Fruit fly (Drosophila melanogaster) whole organism, embryonic: ENCODE data around the gene scrib.

Source experiments
- Adf1 ChIP-seq: fragments of 200-800 bp; sonication (Bioruptor generic); IDR thresholded peaks from 2 replicates; pipeline ENCODE4 v1.3.6; 2022; ENCODE audit warnings: missing biosample characterization, missing genetic modification characterization
- CG11093 ChIP-seq: fragments of 200-800 bp; sonication (Bioruptor generic); IDR thresholded peaks from 3 replicates; pipeline ENCODE4 v1.3.6; 2022; ENCODE audit warnings: missing biosample characterization, missing genetic modification characterization
- CG11723 ChIP-seq: fragments of 200-800 bp; sonication (Bioruptor generic); optimal IDR thresholded peaks from 2 replicates; lab custom pipeline; 2017; ENCODE audit warnings: missing biosample characterization, mild to moderate bottlenecking, missing genetic modification characterization
- CG12942 ChIP-seq: fragments of 200-800 bp; sonication (Bioruptor generic); optimal IDR thresholded peaks from 3 replicates; lab custom pipeline; 2016; ENCODE audit warnings: missing biosample characterization, missing genetic modification characterization
- CG1529 ChIP-seq: fragments of 200-800 bp; sonication (Bioruptor generic); optimal IDR thresholded peaks from 3 replicates; lab custom pipeline; 2018; ENCODE audit warnings: missing biosample characterization, missing genetic modification characterization
- CG1602 ChIP-seq: fragments of 200-800 bp; sonication (Bioruptor generic); optimal IDR thresholded peaks from 3 replicates; lab custom pipeline; 2016; ENCODE audit warnings: missing biosample characterization, missing genetic modification characterization
- CG1647 ChIP-seq: fragments of 200-800 bp; sonication (Bioruptor generic); optimal IDR thresholded peaks from 3 replicates; lab custom pipeline; 2016; ENCODE audit warnings: missing biosample characterization, missing genetic modification characterization
- CG17186 ChIP-seq: fragments of 200-800 bp; sonication (Bioruptor generic); optimal IDR thresholded peaks from 3 replicates; lab custom pipeline; 2017; ENCODE audit warnings: missing biosample characterization, missing genetic modification reagents, missing genetic modification characterization
- CG17328 ChIP-seq: fragments of 200-800 bp; sonication (Bioruptor generic); IDR thresholded peaks from 2 replicates; pipeline ENCODE4 v1.3.6; 2022; ENCODE audit warnings: missing biosample characterization, missing genetic modification characterization
- CG18011 ChIP-seq: fragments of 200-800 bp; sonication (Bioruptor generic); optimal IDR thresholded peaks from 2 replicates; lab custom pipeline; 2017; ENCODE audit warnings: missing biosample characterization, missing genetic modification characterization, mild to moderate bottlenecking, moderate library complexity, missing genotype
- CG30403 ChIP-seq: fragments of 200-800 bp; sonication (Bioruptor generic); optimal IDR thresholded peaks from 3 replicates; lab custom pipeline; 2016; ENCODE audit warnings: missing biosample characterization, missing genetic modification characterization
- CG31365 ChIP-seq: fragments of 200-800 bp; sonication (Bioruptor generic); optimal IDR thresholded peaks from 2 replicates; lab custom pipeline; 2018; ENCODE audit warnings: missing biosample characterization, mild to moderate bottlenecking, missing genetic modification characterization
- CG31388 ChIP-seq: fragments of 200-800 bp; sonication (Bioruptor generic); optimal IDR thresholded peaks from 2 replicates; lab custom pipeline; 2016; ENCODE audit warnings: missing biosample characterization, missing genetic modification characterization
- CG4282 ChIP-seq: fragments of 200-800 bp; sonication (Bioruptor generic); optimal IDR thresholded peaks from 2 replicates; lab custom pipeline; 2016; ENCODE audit warnings: missing biosample characterization, missing genetic modification characterization
- CG4328 ChIP-seq: fragments of 200-800 bp; sonication (Bioruptor generic); optimal IDR thresholded peaks from 3 replicates; lab custom pipeline; 2017; ENCODE audit warnings: missing biosample characterization, missing genetic modification reagents, missing genetic modification characterization
- CG4424 ChIP-seq: fragments of 200-800 bp; sonication (Bioruptor generic); optimal IDR thresholded peaks from 3 replicates; lab custom pipeline; 2016; ENCODE audit warnings: missing biosample characterization, missing genetic modification characterization
- CG4707 ChIP-seq: fragments of 200-800 bp; sonication (Bioruptor generic); optimal IDR thresholded peaks from 2 replicates; lab custom pipeline; 2018; ENCODE audit warnings: missing biosample characterization, mild to moderate bottlenecking, missing genetic modification characterization, moderate library complexity
- CG9437 ChIP-seq: fragments of 200-800 bp; sonication (Bioruptor generic); optimal IDR thresholded peaks from 2 replicates; lab custom pipeline; 2018; ENCODE audit warnings: missing biosample characterization, mild to moderate bottlenecking, missing genetic modification characterization
- CG9817 ChIP-seq: fragments of 200-800 bp; sonication (Bioruptor generic); optimal IDR thresholded peaks from 2 replicates; lab custom pipeline; 2018; ENCODE audit warnings: missing biosample characterization, mild to moderate bottlenecking, missing genetic modification characterization, moderate library complexity
- CG9932 ChIP-seq: fragments of 200-800 bp; sonication (Bioruptor generic); IDR thresholded peaks from 2 replicates; pipeline ENCODE4 v1.3.6; 2022; ENCODE audit warnings: missing biosample characterization, missing genetic modification characterization
- CrebB ChIP-seq: fragments of 200-800 bp; sonication (Bioruptor generic); optimal IDR thresholded peaks from 3 replicates; lab custom pipeline; 2018; ENCODE audit warnings: missing biosample characterization, mild to moderate bottlenecking, missing genetic modification characterization
- Dbx ChIP-seq: fragments of 200-800 bp; sonication (Bioruptor generic); IDR thresholded peaks from 3 replicates; pipeline ENCODE4 v1.3.6; 2022; ENCODE audit warnings: missing biosample characterization, missing genetic modification characterization
- E2f2 ChIP-seq: fragments of 200-800 bp; sonication (Bioruptor generic); IDR thresholded peaks from 2 replicates; pipeline ENCODE4 v1.3.6; 2022; ENCODE audit warnings: missing biosample characterization, missing genetic modification characterization
- Ets65A ChIP-seq: fragments of 200-800 bp; sonication (Bioruptor generic); peaks from one replicate; lab custom pipeline; 2016; ENCODE audit warnings: missing biosample characterization, missing genetic modification characterization
- Gug ChIP-seq: fragments of 200-800 bp; sonication (Bioruptor generic); IDR thresholded peaks from 4 replicates; pipeline ENCODE4 v1.3.6; 2022; ENCODE audit warnings: missing biosample characterization, missing genetic modification characterization
- HmgD ChIP-seq: fragments of 200-800 bp; sonication (Bioruptor generic); optimal IDR thresholded peaks from 3 replicates; lab custom pipeline; 2016; ENCODE audit warnings: missing biosample characterization, missing genetic modification characterization
- Hmr ChIP-seq: fragments of 200-800 bp; sonication (Bioruptor generic); optimal IDR thresholded peaks from 3 replicates; lab custom pipeline; 2017; ENCODE audit warnings: mild to moderate bottlenecking, missing biosample characterization, missing genetic modification reagents, missing genetic modification characterization
- Lhr ChIP-seq: fragments of 200-800 bp; sonication (Bioruptor generic); optimal IDR thresholded peaks from 3 replicates; lab custom pipeline; 2017; ENCODE audit warnings: mild to moderate bottlenecking, missing biosample characterization, missing genetic modification reagents, missing genetic modification characterization
- Mad ChIP-seq: fragments of 200-800 bp; sonication (Bioruptor generic); optimal IDR thresholded peaks from 2 replicates; lab custom pipeline; 2016; ENCODE audit warnings: missing biosample characterization, missing genetic modification characterization
- Mes4 ChIP-seq: fragments of 200-800 bp; sonication (Bioruptor generic); optimal IDR thresholded peaks from 2 replicates; lab custom pipeline; 2016; ENCODE audit warnings: missing biosample characterization, missing genetic modification characterization
- Myb ChIP-seq: fragments of 200-800 bp; sonication (Bioruptor generic); optimal IDR thresholded peaks from 2 replicates; lab custom pipeline; 2016; ENCODE audit warnings: missing biosample characterization, missing genetic modification characterization
- NC2β ChIP-seq: fragments of 200-800 bp; sonication (Bioruptor generic); optimal IDR thresholded peaks from 2 replicates; lab custom pipeline; 2016; ENCODE audit warnings: missing biosample characterization, missing genetic modification characterization
- Opbp ChIP-seq: fragments of 200-800 bp; sonication (Bioruptor generic); IDR thresholded peaks from 3 replicates; pipeline ENCODE4 v1.3.6; 2022; ENCODE audit warnings: missing biosample characterization, missing genetic modification characterization; ENCODE audit not compliant: partially characterized antibody
- Poxn ChIP-seq: fragments of 200-800 bp; sonication (Bioruptor generic); IDR thresholded peaks from 2 replicates; pipeline ENCODE4 v1.3.6; 2022; ENCODE audit warnings: missing biosample characterization, missing genetic modification characterization
- Sox102F ChIP-seq: fragments of 200-800 bp; sonication (Bioruptor generic); optimal IDR thresholded peaks from 2 replicates; lab custom pipeline; 2018; ENCODE audit warnings: missing biosample characterization, mild to moderate bottlenecking, missing genetic modification characterization, moderate library complexity
- Xbp1 ChIP-seq: fragments of 200-800 bp; sonication (Bioruptor generic); optimal IDR thresholded peaks from 3 replicates; lab custom pipeline; 2016; ENCODE audit warnings: missing biosample characterization, mild to moderate bottlenecking, missing genetic modification characterization
- al ChIP-seq: fragments of 200-800 bp; sonication (Bioruptor generic); IDR thresholded peaks from 2 replicates; pipeline ENCODE4 v1.3.6; 2022; ENCODE audit warnings: missing biosample characterization, missing genetic modification characterization
- bab2 ChIP-seq: fragments of 200-800 bp; sonication (Bioruptor generic); optimal IDR thresholded peaks from 2 replicates; lab custom pipeline; 2016; ENCODE audit warnings: missing biosample characterization, missing genetic modification characterization
- bbx ChIP-seq: fragments of 200-800 bp; sonication (Bioruptor generic); IDR thresholded peaks from 2 replicates; pipeline ENCODE4 v1.3.6; 2022; ENCODE audit warnings: missing biosample characterization, missing genetic modification characterization; ENCODE audit not compliant: partially characterized antibody
- cas ChIP-seq: fragments of 200-800 bp; sonication (Bioruptor generic); IDR thresholded peaks from 2 replicates; pipeline ENCODE4 v1.3.6; 2022; ENCODE audit warnings: missing biosample characterization, missing genetic modification characterization
- chinmo ChIP-seq: fragments of 200-800 bp; sonication (Bioruptor generic); IDR thresholded peaks from 4 replicates; pipeline ENCODE4 v1.3.6; 2022; ENCODE audit warnings: missing biosample characterization, missing genetic modification characterization; ENCODE audit not compliant: partially characterized antibody
- dati ChIP-seq: fragments of 200-800 bp; sonication (Bioruptor generic); IDR thresholded peaks from 2 replicates; pipeline ENCODE4 v1.3.6; 2022; ENCODE audit warnings: missing biosample characterization, missing genetic modification characterization
- dmrt99B ChIP-seq: fragments of 200-800 bp; sonication (Bioruptor generic); optimal IDR thresholded peaks from 2 replicates; lab custom pipeline; 2018; ENCODE audit warnings: missing biosample characterization, mild to moderate bottlenecking, missing genetic modification characterization, moderate library complexity
- h ChIP-seq: fragments of >200 bp; optimal IDR thresholded peaks from 2 replicates; lab custom pipeline; 2017
- hbn ChIP-seq: fragments of 200-800 bp; sonication (Bioruptor generic); IDR thresholded peaks from 2 replicates; pipeline ENCODE4 v1.3.6; 2022; ENCODE audit warnings: missing biosample characterization, missing genetic modification characterization; ENCODE audit not compliant: partially characterized antibody
- row ChIP-seq: fragments of 200-800 bp; sonication (Bioruptor generic); IDR thresholded peaks from 3 replicates; pipeline ENCODE4 v1.3.6; 2022; ENCODE audit warnings: missing biosample characterization, missing genetic modification characterization
- sens ChIP-seq: fragments of 200-800 bp; sonication (Bioruptor generic); peaks from one replicate; lab custom pipeline; 2016; ENCODE audit warnings: missing biosample characterization, missing genetic modification characterization
- seq ChIP-seq: fragments of 200-800 bp; sonication (Bioruptor generic); IDR thresholded peaks from 2 replicates; pipeline ENCODE4 v1.3.6; 2022; ENCODE audit warnings: missing biosample characterization, missing genetic modification characterization
- tna ChIP-seq: fragments of 200-800 bp; sonication (Bioruptor generic); IDR thresholded peaks from 2 replicates; pipeline ENCODE4 v1.3.6; 2022; ENCODE audit warnings: missing biosample characterization, missing genetic modification characterization; ENCODE audit not compliant: partially characterized antibody
- ttk ChIP-seq: fragments of 200-800 bp; sonication (Bioruptor generic); IDR thresholded peaks from 2 replicates; pipeline ENCODE4 v2.1.2; 2022; ENCODE audit warnings: missing biosample characterization, missing genetic modification characterization
- wek ChIP-seq: fragments of 200-800 bp; sonication (Bioruptor generic); optimal IDR thresholded peaks from 3 replicates; lab custom pipeline; 2018; ENCODE audit warnings: missing biosample characterization, mild to moderate bottlenecking, missing genetic modification characterization, moderate library complexity
- zen2 ChIP-seq: fragments of 200-800 bp; sonication (Bioruptor generic); IDR thresholded peaks from 3 replicates; pipeline ENCODE4 v1.3.6; 2022; ENCODE audit warnings: missing biosample characterization, missing genetic modification characterization; ENCODE audit not compliant: partially characterized antibody

scrib gene

dm6 chr3R:26536747-26537221, 634 bp downstream of the scrib start (continued):
- TF ChIP-seq CG1647 (GFP tag; lab: Kevin White, UChicago): no peak
- TF ChIP-seq CG4282: peak; percentile 94
- TF ChIP-seq CG11093 (GFP tag; lab: Robert Waterston, UW): no peak
- no peak for TF ChIP-seq CG18011 (GFP tag; lab: Kevin White, UChicago)
- 0 out of 2 replicates have a peak, but pooled peaks have one; percentile 12 for TF ChIP-seq Adf1 (GFP tag; lab: Robert Waterston, UW)
- TF ChIP-seq Sox102F (GFP tag; lab: Kevin White, UChicago): peak; percentile 3
- TF ChIP-seq CG17328: no peak
- 0 out of 4 replicates have a peak, but pooled peaks have one; percentile 30 for TF ChIP-seq Gug
- TF ChIP-seq wek (GFP tag; lab: Kevin White, UChicago): no peak
- peak; percentile 5 for TF ChIP-seq CG30403 (GFP tag; lab: Kevin White, UChicago)
- TF ChIP-seq CG12942 (GFP tag; lab: Kevin White, UChicago): no peak
- TF ChIP-seq CG17186 (GFP tag; lab: Kevin White, UChicago): no peak
- no peak for TF ChIP-seq Poxn (GFP tag; lab: Robert Waterston, UW)
- TF ChIP-seq bbx (GFP tag; lab: Robert Waterston, UW): no peak
- no peak for TF ChIP-seq row (GFP tag; lab: Robert Waterston, UW)
- peak; percentile 25 for TF ChIP-seq dmrt99B
- TF ChIP-seq Mad (GFP tag; lab: Kevin White, UChicago): no peak
- no peak for TF ChIP-seq ttk (GFP tag; lab: Robert Waterston, UW)
- no peak for TF ChIP-seq al (GFP tag; lab: Robert Waterston, UW)
- TF ChIP-seq Hmr (GFP tag; lab: Kevin White, UChicago): peak; percentile 12
- TF ChIP-seq E2f2: no peak
- no peak for TF ChIP-seq CG11723 (GFP tag; lab: Kevin White, UChicago)
- no peak for TF ChIP-seq tna (GFP tag; lab: Robert Waterston, UW)
- TF ChIP-seq CG4424 (GFP tag; lab: Kevin White, UChicago): no peak
- peak; percentile 29 for TF ChIP-seq NC2β (GFP tag; lab: Kevin White, UChicago)
- peak; percentile 43 for TF ChIP-seq CG4707 (GFP tag; lab: Kevin White, UChicago)
- TF ChIP-seq Dbx (GFP tag; lab: Robert Waterston, UW): no peak
- TF ChIP-seq Opbp (GFP tag; lab: Robert Waterston, UW): no peak; the same call in 2 of the 3 replicates
- no peak for TF ChIP-seq zen2 (GFP tag; lab: Robert Waterston, UW)
- TF ChIP-seq CG31388 (GFP tag; lab: Kevin White, UChicago): no peak
- peak; percentile 61; the same call in 1 of the 4 replicates for TF ChIP-seq chinmo
- TF ChIP-seq sens (GFP tag; lab: Kevin White, UChicago): peak; percentile 51
- TF ChIP-seq h (lab: Kevin White, UChicago): no peak
- TF ChIP-seq seq (GFP tag; lab: Robert Waterston, UW): peak; percentile 44; the same call in 1 of the 2 replicates
- TF ChIP-seq Mes4 (GFP tag; lab: Kevin White, UChicago): peak; percentile 16
- no peak for TF ChIP-seq bab2 (GFP tag; lab: Kevin White, UChicago)
- no peak for TF ChIP-seq Ets65A (GFP tag; lab: Kevin White, UChicago)
- TF ChIP-seq CrebB (tag; lab: Kevin White, UChicago): no peak
- no peak for TF ChIP-seq dati (GFP tag; lab: Robert Waterston, UW)
- TF ChIP-seq CG1602 (GFP tag; lab: Kevin White, UChicago): peak; percentile 9
- TF ChIP-seq CG4328 (GFP tag; lab: Kevin White, UChicago): no peak
- TF ChIP-seq CG9817 (tag; lab: Kevin White, UChicago): no peak
- no peak for TF ChIP-seq hbn (GFP tag; lab: Robert Waterston, UW)
- TF ChIP-seq CG9437 (GFP tag; lab: Kevin White, UChicago): peak; percentile 98
- TF ChIP-seq CG31365 (tag; lab: Kevin White, UChicago): no peak
- TF ChIP-seq Xbp1 (GFP tag; lab: Kevin White, UChicago): peak; percentile 29
- no peak for TF ChIP-seq HmgD (GFP tag; lab: Kevin White, UChicago)
- no peak for TF ChIP-seq cas
- TF ChIP-seq CG1529 (GFP tag; lab: Kevin White, UChicago): no peak
- TF ChIP-seq Lhr (GFP tag; lab: Kevin White, UChicago): no peak
- TF ChIP-seq Myb (GFP tag; lab: Kevin White, UChicago): no peak
- TF ChIP-seq CG9932 (GFP tag; lab: Robert Waterston, UW): 0 out of 2 replicates have a peak, but pooled peaks have one; percentile 12
